Worm (Caenorhabditis elegans): ENCODE data around the gene cul-4.

cul-4 gene

ce11 chrII:7277925-7278324 lies 24.0 kb upstream of the cul-4 start:
- TF ChIP-seq ceh-19 (GFP tag; optimal IDR thresholded peaks at IDR 0.05) (no peak), ceh-45 (GFP tag; IDR thresholded peaks at IDR 0.05) (no peak), Y22D7AL.16 (tag; optimal IDR thresholded peaks at IDR 0.05) (no peak), F13H6.1 (tag; optimal IDR thresholded peaks at IDR 0.05) (no peak), ttx-3 (tag; optimal IDR thresholded peaks at IDR 0.05) (no peak), hlh-8 (tag; optimal IDR thresholded peaks at IDR 0.05) (no peak), sox-2 (GFP tag; IDR thresholded peaks at IDR 0.05) (no peak), unc-86 (tag; optimal IDR thresholded peaks at IDR 0.05) (no peak), fax-1 (tag; optimal IDR thresholded peaks at IDR 0.05) (no peak), ref-2 (tag; optimal IDR thresholded peaks at IDR 0.05) (no peak), nfya-1 (tag; optimal IDR thresholded peaks at IDR 0.05) (no peak), T23F11.4 (GFP tag; optimal IDR thresholded peaks at IDR 0.05) (no peak), ceh-22 (tag; optimal IDR thresholded peaks at IDR 0.05) (no peak), dve-1 (tag; optimal IDR thresholded peaks at IDR 0.05) (no peak), pax-1 (tag; optimal IDR thresholded peaks at IDR 0.05) (no peak), pat-9 (tag; optimal IDR thresholded peaks at IDR 0.05) (no peak), eyg-1 (tag; optimal IDR thresholded peaks at IDR 0.05) (no peak)

DNA sequence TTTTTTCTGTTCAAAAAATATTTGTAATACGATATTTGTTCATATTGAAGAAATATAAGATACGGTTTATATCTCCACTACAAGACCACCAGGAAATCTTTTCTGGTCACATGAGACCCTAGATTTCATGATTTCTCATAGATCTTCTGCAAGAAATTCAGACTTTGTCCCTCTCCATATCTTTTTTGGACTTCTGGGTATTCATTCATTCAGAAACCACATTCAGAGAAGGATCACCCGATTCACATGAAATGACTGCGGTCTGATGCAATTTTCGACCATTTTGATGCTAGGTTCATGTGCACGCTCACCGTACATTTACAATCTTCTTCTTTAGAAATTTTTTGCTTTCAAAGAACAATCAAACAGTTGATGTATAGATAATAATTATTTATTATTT lies 22.1 kb upstream of the cul-4 start:
- no peak for TF ChIP-seq ref-2 (tag; optimal IDR thresholded peaks at IDR 0.05)
- TF ChIP-seq tbx-2 (tag; optimal IDR thresholded peaks at IDR 0.05), result no peak
- no peak for TF ChIP-seq ceh-45 (GFP tag; IDR thresholded peaks at IDR 0.05)
- TF ChIP-seq unc-42 (tag; optimal IDR thresholded peaks at IDR 0.05), result no peak
- TF ChIP-seq hlh-13 (GFP tag; optimal IDR thresholded peaks at IDR 0.05), result no peak
- no peak for TF ChIP-seq C38D4.7 (GFP tag; optimal IDR thresholded peaks at IDR 0.05)
- TF ChIP-seq dve-1 (tag; optimal IDR thresholded peaks at IDR 0.05), result no peak
- TF ChIP-seq sdc-2 (tag; optimal IDR thresholded peaks at IDR 0.05), result no peak
- no peak for TF ChIP-seq elt-2 (tag; optimal IDR thresholded peaks at IDR 0.05)
- no peak for TF ChIP-seq dmd-4 (tag; optimal IDR thresholded peaks at IDR 0.05; ENCODE audit: borderline replicate concordance)
- no peak for TF ChIP-seq hlh-6 (tag; optimal IDR thresholded peaks at IDR 0.05)
- TF ChIP-seq pros-1 (tag; optimal IDR thresholded peaks at IDR 0.05), result no peak
- TF ChIP-seq ceh-6 (GFP tag; optimal IDR thresholded peaks at IDR 0.05), result no peak
- no peak for TF ChIP-seq madf-2 (tag; optimal IDR thresholded peaks at IDR 0.05)
- no peak for TF ChIP-seq gmeb-2 (tag; optimal IDR thresholded peaks at IDR 0.05)
- no peak for TF ChIP-seq lin-11 (tag; optimal IDR thresholded peaks at IDR 0.05)

ce11 chrII:7280584-7280983 lies 21.3 kb upstream of the cul-4 start:
- TF ChIP-seq nfya-1 (tag; optimal IDR thresholded peaks at IDR 0.05) (no peak), madf-2 (tag; optimal IDR thresholded peaks at IDR 0.05) (no peak), pha-4 (tag; optimal IDR thresholded peaks at IDR 0.05) (no peak), fkh-10 (GFP tag; optimal IDR thresholded peaks at IDR 0.05) (no peak), che-1 (tag; optimal IDR thresholded peaks at IDR 0.05) (no peak), K02D7.2 (tag; optimal IDR thresholded peaks at IDR 0.05) (no peak), unc-86 (tag; optimal IDR thresholded peaks at IDR 0.05) (no peak), sox-2 (GFP tag; IDR thresholded peaks at IDR 0.05) (no peak), ceh-14 (tag; optimal IDR thresholded peaks at IDR 0.05) (no peak), gmeb-2 (tag; optimal IDR thresholded peaks at IDR 0.05) (no peak), elt-4 (tag; optimal IDR thresholded peaks at IDR 0.05) (no peak), ceh-2 (tag; optimal IDR thresholded peaks at IDR 0.05) (no peak), ceh-24 (tag; optimal IDR thresholded peaks at IDR 0.05) (no peak), ama-1 (optimal IDR thresholded peaks at IDR 0.05) (no peak), rnt-1 (tag; optimal IDR thresholded peaks at IDR 0.05) (no peak), fkh-6 (tag; optimal IDR thresholded peaks at IDR 0.05) (no peak), sdc-2 (tag; optimal IDR thresholded peaks at IDR 0.05) (no peak), nhr-11 (tag; optimal IDR thresholded peaks at IDR 0.05) (no peak), unc-55 (GFP tag; optimal IDR thresholded peaks at IDR 0.05) (no peak), eyg-1 (tag; optimal IDR thresholded peaks at IDR 0.05) (no peak)
